Worm (Caenorhabditis elegans) whole organism, young adult: Measurements from ENCODE around the gene fbxa-197.
A peak's percentile ranks its signal among the peaks of the same experiment; 100 is the strongest.

Experiments
- D2030.7 ChIP-seq: fragments of 200-800 bp; sonication (Bioruptor generic); IDR thresholded peaks from 2 replicates; pipeline ENCODE4 v1.3.6; 2022; ENCODE audit warnings: missing genetic modification reagents, missing genetic modification characterization, missing compliant biosample characterization
- F49E8.2 ChIP-seq: sonication (generic microtip); optimal IDR thresholded peaks from 3 replicates; lab custom pipeline; 2017; ENCODE audit warnings: missing genetic modification characterization, mild to moderate bottlenecking, missing compliant biosample characterization, antibody characterized with exemption, moderate library complexity; ENCODE audit not compliant: insufficient read depth
- F52B5.7 ChIP-seq: sonication (generic microtip); optimal IDR thresholded peaks from 2 replicates; lab custom pipeline; 2016; ENCODE audit warnings: mild to moderate bottlenecking, missing genetic modification characterization, missing compliant biosample characterization
- K11D2.4 ChIP-seq: fragments of 200-800 bp; sonication (Bioruptor generic); IDR thresholded peaks from 2 replicates; pipeline ENCODE4 v1.3.6; 2022; ENCODE audit warnings: missing genetic modification reagents, missing genetic modification characterization, missing compliant biosample characterization
- T07F8.4 ChIP-seq: sonication (generic microtip); optimal IDR thresholded peaks from 2 replicates; lab custom pipeline; 2016; ENCODE audit warnings: mild to moderate bottlenecking, missing genetic modification characterization, moderate library complexity, missing compliant biosample characterization
- Y53F4B.3 ChIP-seq: fragments of 200-800 bp; sonication (Bioruptor generic); IDR thresholded peaks from 2 replicates; pipeline ENCODE4 v1.3.6; 2022; ENCODE audit warnings: missing genetic modification reagents, missing genetic modification characterization, missing compliant biosample characterization
- Y67H2A.10 ChIP-seq: fragments of 200-800 bp; sonication (Bioruptor generic); conservative IDR thresholded peaks from 2 replicates; pipeline ENCODE4 v1.3.6; 2022; ENCODE audit warnings: missing genetic modification reagents, missing genetic modification characterization, missing compliant biosample characterization
- Y79H2A.3 ChIP-seq: fragments of 200-800 bp; sonication (Bioruptor generic); conservative IDR thresholded peaks from 2 replicates; pipeline ENCODE4 v1.3.6; 2022; ENCODE audit warnings: missing genetic modification reagents, missing genetic modification characterization, missing compliant biosample characterization
- akir-1 ChIP-seq: fragments of 200-800 bp; sonication (Bioruptor generic); optimal IDR thresholded peaks from 2 replicates; lab custom pipeline; 2018; ENCODE audit warnings: mild to moderate bottlenecking, missing genetic modification characterization, moderate library complexity, missing compliant biosample characterization
- ama-1 ChIP-seq, 3 experiments: fragments of 150-350 bp in 1 of 3; sonication (generic microtip) in 2 of 3; optimal IDR thresholded peaks; 2 replicates each; lab custom pipeline; 2014 to 2018; ENCODE audit warnings: missing biosample characterization in 2 of 3, missing genetic modification characterization in 2 of 3, missing genetic modification reagents in 2 of 3
- atf-7 ChIP-seq: sonication (generic microtip); optimal IDR thresholded peaks from 2 replicates; lab custom pipeline; 2017; ENCODE audit warnings: mild to moderate bottlenecking, missing genetic modification characterization, missing compliant biosample characterization
- athp-1 ChIP-seq: sonication (generic microtip); optimal IDR thresholded peaks from 2 replicates; lab custom pipeline; 2017; ENCODE audit warnings: mild to moderate bottlenecking, missing genetic modification characterization, missing compliant biosample characterization
- attf-6 ChIP-seq: fragments of 200-800 bp; sonication (Bioruptor generic); IDR thresholded peaks from 2 replicates; pipeline ENCODE4 v1.3.6; 2022; ENCODE audit warnings: missing genetic modification reagents, missing genetic modification characterization, missing compliant biosample characterization
- bed-1 ChIP-seq: fragments of 200-800 bp; sonication (Bioruptor generic); IDR thresholded peaks from 2 replicates; pipeline ENCODE4 v1.3.6; 2022; ENCODE audit warnings: missing genetic modification reagents, missing genetic modification characterization, missing compliant biosample characterization
- bed-2 ChIP-seq: fragments of 200-800 bp; sonication (Bioruptor generic); IDR thresholded peaks from 2 replicates; pipeline ENCODE4 v1.3.6; 2022; ENCODE audit warnings: missing genetic modification reagents, missing genetic modification characterization, missing compliant biosample characterization
- ccch-3 ChIP-seq: fragments of 200-800 bp; sonication (Bioruptor generic); optimal IDR thresholded peaks from 2 replicates; lab custom pipeline; 2018; ENCODE audit warnings: mild to moderate bottlenecking, missing genetic modification characterization, missing compliant biosample characterization
- ceh-58 ChIP-seq: fragments of 200-800 bp; sonication (Bioruptor generic); IDR thresholded peaks from 2 replicates; pipeline ENCODE4 v1.3.6; 2022; ENCODE audit warnings: missing genetic modification characterization, missing compliant biosample characterization
- ceh-79 ChIP-seq: sonication (generic microtip); optimal IDR thresholded peaks from 2 replicates; lab custom pipeline; 2017; ENCODE audit warnings: mild to moderate bottlenecking, missing genetic modification characterization, missing compliant biosample characterization
- chd-7 ChIP-seq: sonication (generic microtip); optimal IDR thresholded peaks from 2 replicates; lab custom pipeline; 2016; ENCODE audit warnings: mild to moderate bottlenecking, missing genetic modification characterization, moderate library complexity, missing compliant biosample characterization
- efl-1 ChIP-seq: fragments of 150-350 bp; optimal IDR thresholded peaks from 2 replicates; lab custom pipeline; 2014; ENCODE audit warnings: missing biosample characterization, missing genetic modification reagents, missing genetic modification characterization
- egrh-3 ChIP-seq: fragments of 200-800 bp; sonication (Bioruptor generic); IDR thresholded peaks from 2 replicates; pipeline ENCODE4 v1.3.6; 2022; ENCODE audit warnings: missing genetic modification reagents, missing genetic modification characterization, missing compliant biosample characterization
- ekl-4 ChIP-seq: fragments of 200-800 bp; sonication (Bioruptor generic); IDR thresholded peaks from 2 replicates; pipeline ENCODE4 v1.3.6; 2022; ENCODE audit warnings: missing genetic modification reagents, missing genetic modification characterization, missing compliant biosample characterization
- fkh-3 ChIP-seq: sonication (generic microtip); optimal IDR thresholded peaks from 2 replicates; lab custom pipeline; 2016; ENCODE audit warnings: mild to moderate bottlenecking, missing genetic modification characterization, missing compliant biosample characterization
- gei-17 ChIP-seq: fragments of 200-800 bp; sonication (Bioruptor generic); optimal IDR thresholded peaks from 2 replicates; lab custom pipeline; 2018; ENCODE audit warnings: mild to moderate bottlenecking, missing genetic modification characterization, missing compliant biosample characterization
- him-1 ChIP-seq: sonication (generic microtip); optimal IDR thresholded peaks from 2 replicates; lab custom pipeline; 2016; ENCODE audit warnings: missing genotype, missing genetic modification reagents, missing genetic modification characterization, missing compliant biosample characterization
- hmg-1.2 ChIP-seq: fragments of 200-800 bp; sonication (Bioruptor generic); IDR thresholded peaks from 2 replicates; pipeline ENCODE4 v1.3.6; 2022; ENCODE audit warnings: missing genetic modification reagents, missing genetic modification characterization, missing compliant biosample characterization
- hmg-20 ChIP-seq: fragments of 200-800 bp; sonication (Bioruptor generic); IDR thresholded peaks from 2 replicates; pipeline ENCODE4 v1.3.6; 2022; ENCODE audit warnings: missing genetic modification reagents, missing genetic modification characterization, missing compliant biosample characterization
- hrde-1 ChIP-seq: sonication (generic microtip); optimal IDR thresholded peaks from 2 replicates; lab custom pipeline; 2016; ENCODE audit warnings: missing genetic modification characterization, mild to moderate bottlenecking, missing compliant biosample characterization, moderate library complexity, missing genotype, missing genetic modification reagents, borderline replicate concordance
- hsf-1 ChIP-seq: fragments of 200-800 bp; sonication (Bioruptor generic); IDR thresholded peaks from 2 replicates; pipeline ENCODE4 v1.3.6; 2022; ENCODE audit warnings: missing genetic modification reagents, missing genetic modification characterization, missing compliant biosample characterization
- lag-1 ChIP-seq: fragments of 200-800 bp; sonication (Bioruptor generic); IDR thresholded peaks from 2 replicates; pipeline ENCODE4 v1.3.6; 2022; ENCODE audit warnings: missing genetic modification reagents, missing genetic modification characterization, missing compliant biosample characterization
- madf-3 ChIP-seq: fragments of 200-800 bp; sonication (Bioruptor generic); IDR thresholded peaks from 2 replicates; pipeline ENCODE4 v1.3.6; 2022; ENCODE audit warnings: missing genetic modification reagents, missing genetic modification characterization, missing compliant biosample characterization
- madf-8 ChIP-seq: fragments of 200-800 bp; sonication (Bioruptor generic); conservative IDR thresholded peaks from 2 replicates; pipeline ENCODE4 v1.3.6; 2022; ENCODE audit warnings: missing genetic modification reagents, missing genetic modification characterization, missing compliant biosample characterization
- mcd-1 ChIP-seq: fragments of 200-800 bp; sonication (Bioruptor generic); IDR thresholded peaks from 2 replicates; pipeline ENCODE4 v1.3.6; 2022; ENCODE audit warnings: missing genetic modification reagents, missing genetic modification characterization, missing compliant biosample characterization
- mel-28 ChIP-seq: sonication (generic microtip); optimal IDR thresholded peaks from 2 replicates; lab custom pipeline; 2016; ENCODE audit warnings: borderline replicate concordance, mild to moderate bottlenecking, missing genetic modification characterization, missing compliant biosample characterization
- nfya-2 ChIP-seq: fragments of 200-800 bp; sonication (Bioruptor generic); IDR thresholded peaks from 2 replicates; pipeline ENCODE4 v1.3.6; 2022; ENCODE audit warnings: missing genetic modification reagents, missing genetic modification characterization, missing compliant biosample characterization
- nfyb-1 ChIP-seq: fragments of 200-800 bp; sonication (Bioruptor generic); IDR thresholded peaks from 2 replicates; pipeline ENCODE4 v1.3.6; 2022; ENCODE audit warnings: missing genetic modification reagents, missing genetic modification characterization, missing compliant biosample characterization
- nhr-179 ChIP-seq: sonication (generic microtip); optimal IDR thresholded peaks from 2 replicates; lab custom pipeline; 2016; ENCODE audit warnings: mild to moderate bottlenecking, missing genetic modification characterization, missing compliant biosample characterization
- nhr-90 ChIP-seq: sonication (generic microtip); optimal IDR thresholded peaks from 2 replicates; lab custom pipeline; 2016; ENCODE audit warnings: missing genotype, mild to moderate bottlenecking, missing genetic modification characterization, missing compliant biosample characterization
- repo-1 ChIP-seq: sonication (generic microtip); optimal IDR thresholded peaks from 2 replicates; lab custom pipeline; 2017; ENCODE audit warnings: mild to moderate bottlenecking, missing genetic modification characterization, missing compliant biosample characterization
- sdz-38 ChIP-seq: sonication (generic microtip); optimal IDR thresholded peaks from 2 replicates; lab custom pipeline; 2016; ENCODE audit warnings: missing genotype, missing genetic modification characterization, missing compliant biosample characterization
- snpc-1.3 ChIP-seq: sonication (generic microtip); optimal IDR thresholded peaks from 2 replicates; lab custom pipeline; 2017; ENCODE audit warnings: missing genetic modification characterization, mild to moderate bottlenecking, missing compliant biosample characterization, antibody characterized with exemption, moderate library complexity, missing genotype, missing genetic modification reagents; ENCODE audit not compliant: insufficient read depth
- unc-62 ChIP-seq: fragments of 150-350 bp; optimal IDR thresholded peaks from 2 replicates; lab custom pipeline; 2014; ENCODE audit warnings: missing biosample characterization, missing genetic modification reagents, missing genetic modification characterization
- xnd-1 ChIP-seq: sonication (generic microtip); optimal IDR thresholded peaks from 2 replicates; lab custom pipeline; 2016; ENCODE audit warnings: missing genotype, missing genetic modification reagents, missing genetic modification characterization, missing compliant biosample characterization
- ztf-22 ChIP-seq: fragments of 200-800 bp; sonication (Bioruptor generic); optimal IDR thresholded peaks from 2 replicates; lab custom pipeline; 2018; ENCODE audit warnings: mild to moderate bottlenecking, missing genetic modification characterization, moderate library complexity, missing compliant biosample characterization
- ztf-25 ChIP-seq: fragments of 200-800 bp; sonication (Bioruptor generic); IDR thresholded peaks from 2 replicates; pipeline ENCODE4 v1.3.6; 2022; ENCODE audit warnings: missing genetic modification reagents, missing genetic modification characterization, missing compliant biosample characterization
- ztf-26 ChIP-seq: sonication (generic microtip); optimal IDR thresholded peaks from 2 replicates; lab custom pipeline; 2017; ENCODE audit warnings: missing genetic modification characterization, missing compliant biosample characterization
- ztf-28 ChIP-seq: fragments of 200-800 bp; sonication (Bioruptor generic); IDR thresholded peaks from 2 replicates; pipeline ENCODE4 v1.3.6; 2022; ENCODE audit warnings: missing genetic modification reagents, missing genetic modification characterization, missing compliant biosample characterization
- ztf-6 ChIP-seq: fragments of 200-800 bp; sonication (Bioruptor generic); IDR thresholded peaks from 2 replicates; pipeline ENCODE4 v1.3.6; 2022; ENCODE audit warnings: missing genetic modification reagents, missing genetic modification characterization, missing compliant biosample characterization

Gene fbxa-197

ce11 chrV:15873762-15874161, 6.3 kb downstream of the fbxa-197 start (continued):
- TF ChIP-seq mcd-1 (GFP tag; lab: Robert Waterston, UW) = peak; percentile 84
- TF ChIP-seq ztf-26 (tag; lab: Kevin White, UChicago) = peak; percentile 93
- TF ChIP-seq efl-1 (GFP tag; lab: Kevin White, UChicago) = peak; percentile 34
- peak; percentile 96 for TF ChIP-seq him-1
- no peak for TF ChIP-seq ama-1 (optimal IDR thresholded peaks at IDR 0.05; lab: Kevin White, UChicago)
- peak; percentile 93 to 96 for TF ChIP-seq ama-1 (GFP tag; optimal IDR thresholded peaks at IDR 0.05; lab: Kevin White, UChicago)
- TF ChIP-seq sdz-38 (tag; lab: Kevin White, UChicago) = no peak
- 0 out of 2 replicates have a peak, but pooled peaks have one; percentile 63 for TF ChIP-seq lag-1
- 0 out of 2 replicates have a peak, but pooled peaks have one; percentile 85 for TF ChIP-seq ceh-58 (GFP tag; lab: Robert Waterston, UW)
- TF ChIP-seq egrh-3 (GFP tag; lab: Robert Waterston, UW) = peak; percentile 69
- TF ChIP-seq ztf-6 (GFP tag; lab: Robert Waterston, UW) = peak; percentile 88
- TF ChIP-seq hmg-1.2 (GFP tag; lab: Robert Waterston, UW) = peak; percentile 87
- TF ChIP-seq unc-62 (GFP tag; lab: Kevin White, UChicago) = no peak
- peak; percentile 70 for TF ChIP-seq ccch-3 (GFP tag; lab: Kevin White, UChicago)
- peak; percentile 93 for TF ChIP-seq repo-1 (tag; lab: Kevin White, UChicago)
- TF ChIP-seq hmg-20 (GFP tag; lab: Robert Waterston, UW) = peak; percentile 81
- TF ChIP-seq T07F8.4 = peak; percentile 88
- TF ChIP-seq ztf-28 = peak; percentile 86; the same call in 1 of the 2 replicates
- peak; percentile 87 for TF ChIP-seq D2030.7 (GFP tag; lab: Robert Waterston, UW)
- peak; percentile 96 for TF ChIP-seq athp-1 (tag; lab: Kevin White, UChicago)
- 0 out of 2 replicates have a peak, but pooled peaks have one; percentile 65 for TF ChIP-seq Y79H2A.3 (GFP tag; lab: Robert Waterston, UW)
- TF ChIP-seq fkh-3 (tag; lab: Kevin White, UChicago) = peak; percentile 98
- peak; percentile 88 for TF ChIP-seq atf-7 (tag; lab: Kevin White, UChicago)
- TF ChIP-seq nhr-90 = peak; percentile 98
- TF ChIP-seq chd-7 = peak; percentile 95
- TF ChIP-seq madf-8 (GFP tag; lab: Robert Waterston, UW) = peak; percentile 43
- TF ChIP-seq mel-28 = peak; percentile 80
- TF ChIP-seq F52B5.7 (tag; lab: Kevin White, UChicago) = peak; percentile 97
- TF ChIP-seq hsf-1 (GFP tag; lab: Robert Waterston, UW) = peak; percentile 67; the same call in 1 of the 2 replicates
- peak; percentile 84 for TF ChIP-seq K11D2.4
- peak; percentile 85; the same call in 1 of the 2 replicates for TF ChIP-seq bed-2
- TF ChIP-seq xnd-1 (tag; lab: Kevin White, UChicago) = peak; percentile 12
- peak; percentile 41 for TF ChIP-seq akir-1 (GFP tag; lab: Kevin White, UChicago)
- peak; percentile 93 for TF ChIP-seq hrde-1
- TF ChIP-seq F49E8.2 (tag; lab: Kevin White, UChicago) = peak; percentile 51
- peak; percentile 95 for TF ChIP-seq bed-1
- TF ChIP-seq ekl-4 (GFP tag; lab: Robert Waterston, UW) = peak; percentile 75; the same call in 1 of the 2 replicates
- peak; percentile 97 for TF ChIP-seq ceh-79 (tag; lab: Kevin White, UChicago)
- TF ChIP-seq Y67H2A.10 (GFP tag; lab: Robert Waterston, UW) = no peak
- TF ChIP-seq madf-3 (GFP tag; lab: Robert Waterston, UW) = peak; percentile 88
- TF ChIP-seq nfyb-1 (GFP tag; lab: Robert Waterston, UW) = peak; percentile 94
- TF ChIP-seq nfya-2 = 0 out of 2 replicates have a peak, but pooled peaks have one; percentile 49
- TF ChIP-seq ztf-25 (GFP tag; lab: Robert Waterston, UW) = peak; percentile 95
- TF ChIP-seq Y53F4B.3 (GFP tag; lab: Robert Waterston, UW) = peak; percentile 50; the same call in 1 of the 2 replicates
- TF ChIP-seq snpc-1.3 (tag; lab: Kevin White, UChicago) = peak; percentile 94
- TF ChIP-seq nhr-179 (tag; lab: Kevin White, UChicago) = peak; percentile 86
- peak; percentile 76 for TF ChIP-seq ztf-22 (GFP tag; lab: Kevin White, UChicago)
- peak; percentile 73 for TF ChIP-seq gei-17 (GFP tag; lab: Kevin White, UChicago)
- peak; percentile 85 for TF ChIP-seq attf-6 (GFP tag; lab: Robert Waterston, UW)
